Fruit fly (Drosophila melanogaster): ENCODE data around the gene CG5377.
A peak's percentile ranks its signal among the peaks of the same experiment; 100 is the strongest.

Gene CG5377

DNA sequence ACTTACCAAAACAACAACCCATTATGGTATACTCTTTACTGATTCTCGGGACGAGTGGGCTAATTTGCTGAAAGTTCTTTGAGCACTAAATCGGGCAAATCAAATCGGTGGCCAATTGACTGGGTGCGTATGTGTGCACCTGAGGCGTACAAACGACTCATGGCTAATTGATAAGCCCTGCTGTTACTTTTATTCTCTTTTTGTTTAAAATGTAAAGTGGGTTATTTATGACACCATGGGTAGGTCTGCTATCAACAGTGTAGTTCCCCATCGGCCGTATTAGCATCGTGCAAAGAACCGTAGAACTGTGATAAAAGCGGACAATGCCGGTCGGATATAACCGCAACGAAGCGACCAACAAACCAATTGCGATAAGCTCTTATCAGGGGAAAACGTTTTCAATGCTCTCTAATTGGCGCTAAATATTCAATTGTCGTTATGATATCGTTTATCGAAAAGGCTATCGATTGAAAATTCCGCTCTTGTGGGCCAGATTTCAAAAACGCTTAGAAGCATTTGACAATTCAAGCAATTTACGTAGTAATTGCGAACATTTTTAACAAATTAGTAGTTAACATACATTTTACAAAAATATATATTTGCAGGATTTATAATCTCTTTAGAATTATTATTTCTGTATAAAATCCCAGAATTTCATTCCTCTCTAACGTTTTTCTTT, 20.6 kb downstream of the CG5377 start, which contains the start of gene CG34288 (continued):
- TF ChIP-seq HLH106 (tag; optimal IDR thresholded peaks at IDR 0.05) (peak; percentile 54), ey (GFP tag; optimal IDR thresholded peaks at IDR 0.05) (peak; percentile 43), Dif (GFP tag; optimal IDR thresholded peaks at IDR 0.05; ENCODE audit: partially characterized antibody) (no peak), sage (GFP tag; optimal IDR thresholded peaks at IDR 0.05) (no peak), fru (GFP tag; optimal IDR thresholded peaks at IDR 0.05) (peak; percentile 83)

DNA sequence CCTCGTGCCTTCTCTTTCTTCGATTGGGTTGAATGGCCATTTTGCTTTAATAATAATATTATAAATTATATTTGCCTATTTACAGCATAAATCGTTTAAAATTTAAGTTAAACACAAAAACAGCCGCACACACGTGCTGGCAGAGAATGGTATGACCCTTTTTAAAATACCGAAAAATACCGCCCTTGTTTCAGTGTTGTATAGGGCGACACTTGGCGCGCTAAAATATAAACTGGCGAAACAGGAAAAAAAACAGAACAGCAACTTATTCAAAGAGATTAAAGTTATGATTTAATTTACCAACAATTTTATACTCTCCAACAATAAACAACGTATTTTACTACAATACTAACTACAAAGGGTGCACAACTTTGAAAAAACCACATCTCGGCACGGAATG, 21.5 kb downstream of the CG5377 start, which contains the start of gene CG12499:
Gene CG12499 (minus strand): TSS at position 95 of the 400 bp plus-strand sequence.
- TF ChIP-seq Hr83 (GFP tag; optimal IDR thresholded peaks at IDR 0.05; ENCODE audit: poor library complexity, severe bottlenecking): no peak
- TF ChIP-seq psq (GFP tag; optimal IDR thresholded peaks at IDR 0.05): no peak
- no peak for TF ChIP-seq Hr78 (GFP tag; optimal IDR thresholded peaks at IDR 0.05)
- TF ChIP-seq sv (GFP tag; optimal IDR thresholded peaks at IDR 0.05): no peak
- TF ChIP-seq Jra (GFP tag; optimal IDR thresholded peaks at IDR 0.05): no peak
- peak; percentile 19 for TF ChIP-seq Myc (optimal IDR thresholded peaks at IDR 0.05)
- no peak for TF ChIP-seq usp (GFP tag; optimal IDR thresholded peaks at IDR 0.05)
- no peak for TF ChIP-seq dl (GFP tag; optimal IDR thresholded peaks at IDR 0.05; ENCODE audit: insufficient read depth in 1 of 2, partially characterized antibody in 2 of 2)

DNA sequence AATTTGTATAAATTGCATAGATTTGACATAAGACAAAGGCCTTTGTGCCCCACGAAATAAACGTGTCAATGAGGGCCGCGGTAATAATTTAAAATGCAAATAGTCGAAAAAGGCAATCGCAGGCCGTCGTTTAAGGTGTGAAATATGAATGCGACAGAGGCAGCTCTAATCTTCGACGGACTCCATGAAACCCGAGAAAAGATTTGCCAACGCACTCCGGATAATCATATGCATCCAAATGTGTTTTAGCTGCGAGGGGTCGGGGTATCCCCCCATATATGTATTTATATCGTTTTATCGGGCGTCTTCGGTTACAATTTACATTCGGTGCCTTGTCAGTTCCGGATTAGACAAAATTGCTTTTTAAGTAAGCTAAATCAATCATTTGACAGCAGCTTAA, 29.7 kb downstream of the CG5377 start:
- TF ChIP-seq Hr78 (GFP tag; optimal IDR thresholded peaks at IDR 0.05) (no peak), GATAd (GFP tag; optimal IDR thresholded peaks at IDR 0.05) (no peak), Sp1 (GFP tag; optimal IDR thresholded peaks at IDR 0.05) (no peak), sage (GFP tag; optimal IDR thresholded peaks at IDR 0.05) (no peak), Dif (GFP tag; optimal IDR thresholded peaks at IDR 0.05; ENCODE audit: partially characterized antibody) (no peak), Jra (GFP tag; optimal IDR thresholded peaks at IDR 0.05) (no peak), N (GFP tag; optimal IDR thresholded peaks at IDR 0.05) (no peak), Hr83 (GFP tag; optimal IDR thresholded peaks at IDR 0.05; ENCODE audit: poor library complexity, severe bottlenecking) (no peak), dsf (GFP tag; optimal IDR thresholded peaks at IDR 0.05; ENCODE audit: borderline replicate concordance) (no peak), Hnf4 (GFP tag; optimal IDR thresholded peaks at IDR 0.05) (no peak), lola (GFP tag; optimal IDR thresholded peaks at IDR 0.05) (no peak), OdsH (GFP tag; optimal IDR thresholded peaks at IDR 0.05) (no peak), ey (GFP tag; optimal IDR thresholded peaks at IDR 0.05) (no peak), dmrt93B (GFP tag; optimal IDR thresholded peaks at IDR 0.05) (no peak), woc (GFP tag; optimal IDR thresholded peaks at IDR 0.05) (no peak), rgr (GFP tag; optimal IDR thresholded peaks at IDR 0.05) (no peak), Rel (GFP tag; optimal IDR thresholded peaks at IDR 0.05) (no peak), Rel (tag; optimal IDR thresholded peaks at IDR 0.05) (no peak), fru (GFP tag; optimal IDR thresholded peaks at IDR 0.05) (no peak), Myc (optimal IDR thresholded peaks at IDR 0.05) (no peak)

DNA sequence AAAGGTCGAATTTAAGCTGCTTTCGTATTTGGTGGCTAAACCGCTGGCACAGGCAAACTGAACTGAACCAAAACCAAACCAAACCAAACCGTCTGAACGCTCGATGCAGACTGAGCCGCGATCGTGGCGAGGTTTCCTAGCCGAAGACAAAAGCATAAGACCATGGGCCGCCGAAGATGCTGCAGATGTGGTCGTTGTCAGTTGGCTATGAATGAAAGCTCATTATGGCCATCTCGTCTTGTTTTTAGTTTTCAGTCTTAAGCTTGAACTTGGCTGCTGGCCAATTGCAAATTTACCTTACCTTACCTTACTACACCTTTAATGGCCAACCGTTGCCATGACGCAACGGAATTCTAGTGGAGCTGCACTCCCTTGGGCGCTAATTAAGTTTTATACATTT, 31.9 kb downstream of the CG5377 start, which contains the start of gene CG13847:
Gene CG13847 (minus strand): TSS at position 101 of the 400 bp plus-strand sequence.
- TF ChIP-seq brk (GFP tag; optimal IDR thresholded peaks at IDR 0.05) (no peak), CG9705 (GFP tag; optimal IDR thresholded peaks at IDR 0.05) (no peak), Vsx2 (GFP tag; optimal IDR thresholded peaks at IDR 0.05; ENCODE audit: partially characterized antibody) (no peak), woc (GFP tag; optimal IDR thresholded peaks at IDR 0.05) (no peak), Hr83 (GFP tag; optimal IDR thresholded peaks at IDR 0.05; ENCODE audit: poor library complexity, severe bottlenecking) (no peak), Hnf4 (GFP tag; optimal IDR thresholded peaks at IDR 0.05) (no peak), tai (GFP tag; optimal IDR thresholded peaks at IDR 0.05) (no peak), Abd-B (GFP tag; optimal IDR thresholded peaks at IDR 0.05) (no peak), dl (GFP tag; optimal IDR thresholded peaks at IDR 0.05; ENCODE audit: insufficient read depth in 1 of 2, partially characterized antibody in 2 of 2) (no peak), dsf (GFP tag; optimal IDR thresholded peaks at IDR 0.05; ENCODE audit: borderline replicate concordance) (no peak), h (GFP tag; optimal IDR thresholded peaks at IDR 0.05) (no peak), lola (GFP tag; optimal IDR thresholded peaks at IDR 0.05) (no peak), CG32264 (GFP tag; optimal IDR thresholded peaks at IDR 0.05) (no peak), ey (GFP tag; optimal IDR thresholded peaks at IDR 0.05) (no peak), usp (GFP tag; optimal IDR thresholded peaks at IDR 0.05) (no peak), br (GFP tag; optimal IDR thresholded peaks at IDR 0.05) (no peak), Dif (GFP tag; optimal IDR thresholded peaks at IDR 0.05; ENCODE audit: partially characterized antibody) (no peak), pan (optimal IDR thresholded peaks at IDR 0.05) (no peak), N (GFP tag; optimal IDR thresholded peaks at IDR 0.05) (no peak), OdsH (GFP tag; optimal IDR thresholded peaks at IDR 0.05) (no peak)
